Fruit fly (Drosophila melanogaster): ENCODE results near the gene Ir100a.

The Ir100a gene

dm6 chr3R:31800663-31801062, at the start of gene Ir100a:
Gene Ir100a, plus strand, starts transcription at chr3R:31800963.
- no peak for TF ChIP-seq psq (optimal IDR thresholded peaks at IDR 0.05)
- TF ChIP-seq ttk (optimal IDR thresholded peaks at IDR 0.05), result no peak
- no peak for TF ChIP-seq Myc (optimal IDR thresholded peaks at IDR 0.05)
- TF ChIP-seq h (optimal IDR thresholded peaks at IDR 0.05), result no peak

- TF ChIP-seq insv (optimal IDR thresholded peaks at IDR 0.05), result no peak
- TF ChIP-seq h (optimal IDR thresholded peaks at IDR 0.05), result no peak
- no peak for TF ChIP-seq Sin3A (optimal IDR thresholded peaks at IDR 0.05)
- TF ChIP-seq ttk (optimal IDR thresholded peaks at IDR 0.05), result no peak
- no peak for TF ChIP-seq psq (optimal IDR thresholded peaks at IDR 0.05)
- TF ChIP-seq Myc (optimal IDR thresholded peaks at IDR 0.05), result no peak
Observed at dm6 chr3R:31754605-31755004, 46.2 kb upstream of the Ir100a start, which contains the start of gene salt. Gene salt, minus strand, starts transcription at chr3R:31754705.

- no peak for TF ChIP-seq Sin3A (optimal IDR thresholded peaks at IDR 0.05)
- no peak for TF ChIP-seq Myc (optimal IDR thresholded peaks at IDR 0.05)
- no peak for TF ChIP-seq ttk (optimal IDR thresholded peaks at IDR 0.05)
- no peak for TF ChIP-seq psq (optimal IDR thresholded peaks at IDR 0.05)
- TF ChIP-seq h (optimal IDR thresholded peaks at IDR 0.05), result no peak
- TF ChIP-seq insv (optimal IDR thresholded peaks at IDR 0.05), result no peak
Observed at dm6 chr3R:31758587-31759167, 42.1 kb upstream of the Ir100a start, which contains the start of gene CG2187. Gene CG2187, minus strand, starts transcription at chr3R:31758637.

dm6 chr3R:31761529-31762009, 39.2 kb upstream of the Ir100a start, which contains the start of gene Smvt:
Gene Smvt, minus strand, starts transcription at chr3R:31761579.
- TF ChIP-seq Myc (optimal IDR thresholded peaks at IDR 0.05) (no peak), Sin3A (optimal IDR thresholded peaks at IDR 0.05) (no peak), psq (optimal IDR thresholded peaks at IDR 0.05) (no peak), insv (optimal IDR thresholded peaks at IDR 0.05) (no peak), ttk (optimal IDR thresholded peaks at IDR 0.05) (no peak), h (optimal IDR thresholded peaks at IDR 0.05) (no peak)

- TF ChIP-seq psq (optimal IDR thresholded peaks at IDR 0.05) (no peak), Myc (optimal IDR thresholded peaks at IDR 0.05) (no peak), h (optimal IDR thresholded peaks at IDR 0.05) (no peak)
Observed at dm6 chr3R:31762672-31763071, 38.1 kb upstream of the Ir100a start.

- TF ChIP-seq Sin3A (optimal IDR thresholded peaks at IDR 0.05) (no peak), insv (optimal IDR thresholded peaks at IDR 0.05) (no peak), Myc (optimal IDR thresholded peaks at IDR 0.05) (no peak), ttk (optimal IDR thresholded peaks at IDR 0.05) (no peak), psq (optimal IDR thresholded peaks at IDR 0.05) (no peak), h (optimal IDR thresholded peaks at IDR 0.05) (no peak)
Observed at dm6 chr3R:31764672-31765071, 36.1 kb upstream of the Ir100a start, which contains the start of gene CG2150. Gene CG2150, minus strand, starts transcription at chr3R:31764772.

- TF ChIP-seq Myc (optimal IDR thresholded peaks at IDR 0.05), result no peak
- TF ChIP-seq Sin3A (optimal IDR thresholded peaks at IDR 0.05), result no peak
- no peak for TF ChIP-seq insv (optimal IDR thresholded peaks at IDR 0.05)
- TF ChIP-seq ttk (optimal IDR thresholded peaks at IDR 0.05), result no peak
- no peak for TF ChIP-seq psq (optimal IDR thresholded peaks at IDR 0.05)
- TF ChIP-seq h (optimal IDR thresholded peaks at IDR 0.05), result no peak
Observed at dm6 chr3R:31765145-31765544, 35.6 kb upstream of the Ir100a start.

- TF ChIP-seq Myc (optimal IDR thresholded peaks at IDR 0.05) (no peak), h (optimal IDR thresholded peaks at IDR 0.05) (no peak), psq (optimal IDR thresholded peaks at IDR 0.05) (no peak), insv (optimal IDR thresholded peaks at IDR 0.05) (no peak), Sin3A (optimal IDR thresholded peaks at IDR 0.05) (no peak), ttk (optimal IDR thresholded peaks at IDR 0.05) (no peak)
Observed at dm6 chr3R:31767528-31767927, 33.2 kb upstream of the Ir100a start.

dm6 chr3R:31768198-31768597, 32.6 kb upstream of the Ir100a start:
- no peak for TF ChIP-seq ttk (optimal IDR thresholded peaks at IDR 0.05)
- no peak for TF ChIP-seq h (optimal IDR thresholded peaks at IDR 0.05)
- no peak for TF ChIP-seq Myc (optimal IDR thresholded peaks at IDR 0.05)

- TF ChIP-seq psq (optimal IDR thresholded peaks at IDR 0.05), result no peak
- no peak for TF ChIP-seq insv (optimal IDR thresholded peaks at IDR 0.05)
Observed at dm6 chr3R:31771790-31772576, 28.8 kb upstream of the Ir100a start, which contains the start of the genes betaGlu and sip3. Gene betaGlu, minus strand, starts transcription at chr3R:31771848. Gene sip3, plus strand, starts transcription at chr3R:31772219.

- no peak for TF ChIP-seq h (optimal IDR thresholded peaks at IDR 0.05)
- no peak for TF ChIP-seq Myc (optimal IDR thresholded peaks at IDR 0.05)
- no peak for TF ChIP-seq ttk (optimal IDR thresholded peaks at IDR 0.05)
- no peak for TF ChIP-seq Sin3A (optimal IDR thresholded peaks at IDR 0.05)
- no peak for TF ChIP-seq psq (optimal IDR thresholded peaks at IDR 0.05)
- TF ChIP-seq insv (optimal IDR thresholded peaks at IDR 0.05), result no peak
Observed at dm6 chr3R:31776583-31777362, 24.0 kb upstream of the Ir100a start, which contains the start of the genes CG2126 and faf. Gene CG2126, minus strand, starts transcription at chr3R:31776652. Gene faf, plus strand, starts transcription at chr3R:31777020.
